Fruit fly (Drosophila melanogaster): ENCODE data around the gene wek.

DNA sequence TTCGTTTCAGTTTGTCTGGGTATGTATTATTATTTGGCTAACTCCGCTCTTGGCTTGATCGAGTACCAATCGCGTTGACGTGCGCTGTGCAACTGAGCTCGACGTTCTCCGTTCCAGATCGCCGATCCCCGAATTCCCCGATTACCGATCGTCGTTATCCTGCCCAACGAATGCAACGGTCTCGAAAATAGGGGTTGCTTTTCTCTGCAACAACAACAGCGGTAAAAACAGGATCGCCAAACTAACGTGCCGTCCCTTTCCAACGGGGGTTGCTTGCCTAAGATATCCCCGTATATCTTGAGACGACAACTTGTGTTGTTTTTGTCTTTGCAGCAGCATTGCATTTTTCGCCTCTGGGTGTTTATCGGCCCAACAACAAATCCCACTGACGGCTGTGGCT lies 36.5 kb downstream of the wek start:
- TF ChIP-seq CTCF (optimal IDR thresholded peaks at IDR 0.05) (no peak), CG8478 (optimal IDR thresholded peaks at IDR 0.05) (no peak)
